Fruit fly (Drosophila melanogaster) whole organism, pupa: Measurements from ENCODE around the gene nullo.
A peak's percentile ranks its signal among the peaks of the same experiment; 100 is the strongest.

ENCODE experiments used
- CG10348 ChIP-seq: fragments of 200-800 bp; sonication (Bioruptor generic); IDR thresholded peaks from 2 replicates; pipeline ENCODE4 v1.3.6; 2022; ENCODE audit warnings: missing biosample characterization, missing genetic modification characterization
- CG12605 ChIP-seq: fragments of 200-800 bp; sonication (Bioruptor generic); IDR thresholded peaks from 2 replicates; pipeline ENCODE4 v1.3.6; 2022; ENCODE audit warnings: missing biosample characterization, missing genetic modification characterization
- CG13204 ChIP-seq: fragments of 200-800 bp; sonication (Bioruptor generic); optimal IDR thresholded peaks from 2 replicates; lab custom pipeline; 2018; ENCODE audit warnings: missing biosample characterization, mild to moderate bottlenecking, missing genetic modification characterization, moderate library complexity
- CG14655 ChIP-seq: fragments of 200-800 bp; sonication (Bioruptor generic); optimal IDR thresholded peaks from 3 replicates; lab custom pipeline; 2017; ENCODE audit warnings: mild to moderate bottlenecking, missing biosample characterization, missing genetic modification reagents, missing genetic modification characterization
- CG15710 ChIP-seq: fragments of 200-800 bp; sonication (Bioruptor generic); optimal IDR thresholded peaks from 2 replicates; lab custom pipeline; 2018; ENCODE audit warnings: missing biosample characterization, mild to moderate bottlenecking, missing genetic modification characterization, moderate library complexity
- CG17806 ChIP-seq: fragments of 200-800 bp; sonication (Bioruptor generic); optimal IDR thresholded peaks from 2 replicates; lab custom pipeline; 2018; ENCODE audit warnings: missing biosample characterization, mild to moderate bottlenecking, missing genetic modification characterization, moderate library complexity
- CG32121 ChIP-seq: fragments of 200-800 bp; sonication (Bioruptor generic); IDR thresholded peaks from 2 replicates; pipeline ENCODE4 v1.3.6; 2022; ENCODE audit warnings: missing biosample characterization, missing genetic modification characterization
- CG34367 ChIP-seq: fragments of 200-800 bp; sonication (Bioruptor generic); optimal IDR thresholded peaks from 2 replicates; lab custom pipeline; 2018; ENCODE audit warnings: missing biosample characterization, mild to moderate bottlenecking, missing genetic modification characterization
- CG4496 ChIP-seq: fragments of 200-800 bp; sonication (Bioruptor generic); IDR thresholded peaks from 3 replicates; pipeline ENCODE4 v1.3.6; 2022; ENCODE audit warnings: missing biosample characterization, missing genetic modification characterization
- CG8159 ChIP-seq: fragments of 200-800 bp; sonication (Bioruptor generic); optimal IDR thresholded peaks from 3 replicates; lab custom pipeline; 2018; ENCODE audit warnings: missing biosample characterization, mild to moderate bottlenecking, missing genetic modification characterization, moderate library complexity
- CG8301 ChIP-seq: fragments of 200-800 bp; sonication (Bioruptor generic); optimal IDR thresholded peaks from 2 replicates; lab custom pipeline; 2018; ENCODE audit warnings: missing biosample characterization, mild to moderate bottlenecking, missing genetic modification characterization
- CG9948 ChIP-seq: fragments of 200-800 bp; sonication (Bioruptor generic); optimal IDR thresholded peaks from 2 replicates; lab custom pipeline; 2018; ENCODE audit warnings: missing biosample characterization, mild to moderate bottlenecking, missing genetic modification characterization, moderate library complexity
- D1 ChIP-seq: fragments of 200-800 bp; sonication (Bioruptor generic); optimal IDR thresholded peaks from 2 replicates; lab custom pipeline; 2018; ENCODE audit warnings: missing biosample characterization, mild to moderate bottlenecking, missing genetic modification characterization, moderate library complexity
- EcR ChIP-seq: fragments of 200-800 bp; sonication (Bioruptor generic); optimal IDR thresholded peaks from 3 replicates; lab custom pipeline; 2019; ENCODE audit warnings: missing biosample characterization, missing genetic modification characterization, mild to moderate bottlenecking, moderate library complexity, missing genetic modification reagents
- Ets98B ChIP-seq: fragments of 200-800 bp; sonication (Bioruptor generic); IDR thresholded peaks from 2 replicates; pipeline ENCODE4 v1.3.6; 2022; ENCODE audit warnings: missing biosample characterization, missing genetic modification characterization
- Pif1A ChIP-seq: fragments of 200-800 bp; sonication (Bioruptor generic); optimal IDR thresholded peaks from 3 replicates; lab custom pipeline; 2016; ENCODE audit warnings: missing biosample characterization, missing genetic modification characterization
- Pif1B ChIP-seq: fragments of 200-800 bp; sonication (Bioruptor generic); optimal IDR thresholded peaks from 3 replicates; lab custom pipeline; 2016; ENCODE audit warnings: missing biosample characterization, missing genetic modification characterization
- Snoo ChIP-seq: fragments of 200-800 bp; sonication (Bioruptor generic); optimal IDR thresholded peaks from 3 replicates; lab custom pipeline; 2017; ENCODE audit warnings: missing biosample characterization, mild to moderate bottlenecking, missing genetic modification characterization, inconsistent platforms
- fd96Ca ChIP-seq: fragments of 200-800 bp; sonication (Bioruptor generic); IDR thresholded peaks from 3 replicates; pipeline ENCODE4 v1.3.6; 2022; ENCODE audit warnings: missing biosample characterization, missing genetic modification characterization
- gl ChIP-seq: fragments of 200-800 bp; sonication (Bioruptor generic); optimal IDR thresholded peaks from 2 replicates; lab custom pipeline; 2018; ENCODE audit warnings: missing biosample characterization, mild to moderate bottlenecking, missing genetic modification characterization
- rn ChIP-seq: fragments of 200-800 bp; sonication (Bioruptor generic); IDR thresholded peaks from 2 replicates; pipeline ENCODE4 v1.3.6; 2022; ENCODE audit warnings: missing biosample characterization, missing genetic modification characterization

nullo gene

DNA sequence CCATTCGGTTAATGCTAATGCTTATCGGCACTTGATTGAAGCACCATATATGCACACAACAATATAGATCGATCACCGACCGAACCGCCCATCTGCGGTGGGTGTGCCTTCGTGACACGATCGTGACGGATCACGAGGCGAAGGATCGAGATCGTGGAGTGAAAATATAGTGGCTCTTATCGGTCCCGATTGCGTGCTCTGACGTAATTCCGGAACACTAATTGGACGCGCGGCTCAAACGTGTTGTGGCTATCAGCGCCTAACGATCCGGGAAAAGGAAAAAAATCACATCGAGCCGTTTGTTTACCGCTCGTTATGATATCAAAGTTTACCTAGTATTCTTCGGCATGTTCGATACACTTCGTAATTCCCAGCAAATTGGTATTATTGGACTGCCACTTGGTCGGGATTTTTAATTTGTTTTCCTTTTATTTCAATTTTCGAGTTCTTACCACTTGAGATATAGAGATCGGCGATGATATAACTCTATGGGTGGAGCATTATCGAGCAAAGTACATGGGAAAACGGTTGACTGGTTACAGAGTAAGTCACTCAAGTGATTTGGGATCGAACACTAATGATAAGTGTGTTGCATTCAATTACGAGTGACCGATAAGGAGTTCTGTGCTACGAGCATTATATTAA, 24.1 kb downstream of the nullo start:
- TF ChIP-seq fd96Ca (no peak), CG10348 (GFP tag; lab: Robert Waterston, UW) (no peak), EcR (GFP tag; lab: Kevin White, UChicago) (no peak), CG13204 (GFP tag; lab: Kevin White, UChicago) (no peak), CG4496 (GFP tag; lab: Robert Waterston, UW) (no peak), rn (no peak), CG14655 (no peak), Snoo (tag; lab: Kevin White, UChicago) (no peak), Ets98B (GFP tag; lab: Robert Waterston, UW) (no peak), CG8301 (no peak), CG15710 (tag; lab: Kevin White, UChicago) (no peak), gl (tag; lab: Kevin White, UChicago) (no peak), CG8159 (tag; lab: Kevin White, UChicago) (no peak), Pif1B (GFP tag; lab: Kevin White, UChicago) (no peak), CG34367 (no peak), CG9948 (tag; lab: Kevin White, UChicago) (no peak), CG32121 (GFP tag; lab: Robert Waterston, UW) (no peak), Pif1A (GFP tag; lab: Kevin White, UChicago) (no peak), D1 (tag; lab: Kevin White, UChicago) (no peak)

DNA sequence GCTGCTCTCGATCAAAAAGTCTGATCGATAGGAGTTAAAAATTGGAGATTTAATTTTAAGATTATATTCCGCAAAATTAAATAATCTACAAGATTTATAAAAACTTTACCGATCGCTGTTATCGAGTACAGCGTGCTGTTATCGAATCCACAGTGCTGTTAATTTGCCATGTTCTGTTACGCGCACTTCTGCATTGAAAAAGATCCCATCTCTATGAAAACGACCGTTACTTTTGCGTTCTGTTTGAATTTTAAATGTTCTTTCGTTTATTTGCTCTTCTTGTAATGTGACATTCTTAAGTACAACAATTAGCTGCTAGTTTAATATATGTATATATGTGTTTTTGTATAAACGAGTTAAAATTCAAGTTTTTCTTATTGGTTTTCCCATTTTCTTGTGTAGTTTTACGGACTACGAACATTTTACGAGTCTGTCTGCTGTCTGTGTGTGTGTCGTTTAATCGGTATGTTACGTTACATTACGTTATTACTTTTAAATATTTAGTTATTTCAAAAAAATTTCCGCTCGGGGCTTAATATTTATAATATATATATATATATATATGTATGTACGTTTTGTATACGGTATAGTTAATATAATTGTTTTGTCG, 25.1 kb downstream of the nullo start:
- TF ChIP-seq Pif1A (GFP tag; lab: Kevin White, UChicago), result no peak
- no peak for TF ChIP-seq CG32121 (GFP tag; lab: Robert Waterston, UW)
- TF ChIP-seq CG8301, result no peak
- no peak for TF ChIP-seq CG34367
- TF ChIP-seq CG4496 (GFP tag; lab: Robert Waterston, UW), result no peak
- TF ChIP-seq CG8159 (tag; lab: Kevin White, UChicago), result no peak
- TF ChIP-seq Ets98B (GFP tag; lab: Robert Waterston, UW), result no peak
- TF ChIP-seq CG10348 (GFP tag; lab: Robert Waterston, UW), result no peak
- TF ChIP-seq D1 (tag; lab: Kevin White, UChicago), result no peak
- TF ChIP-seq CG14655, result no peak
- TF ChIP-seq Snoo (tag; lab: Kevin White, UChicago), result no peak
- TF ChIP-seq EcR (GFP tag; lab: Kevin White, UChicago), result no peak
- no peak for TF ChIP-seq CG17806 (tag; lab: Kevin White, UChicago)
- TF ChIP-seq Pif1B (GFP tag; lab: Kevin White, UChicago), result no peak
- TF ChIP-seq gl (tag; lab: Kevin White, UChicago), result no peak
- TF ChIP-seq CG12605, result no peak
- TF ChIP-seq CG15710 (tag; lab: Kevin White, UChicago), result no peak
- TF ChIP-seq rn, result no peak
- TF ChIP-seq CG13204 (GFP tag; lab: Kevin White, UChicago), result no peak
- TF ChIP-seq fd96Ca, result no peak

DNA sequence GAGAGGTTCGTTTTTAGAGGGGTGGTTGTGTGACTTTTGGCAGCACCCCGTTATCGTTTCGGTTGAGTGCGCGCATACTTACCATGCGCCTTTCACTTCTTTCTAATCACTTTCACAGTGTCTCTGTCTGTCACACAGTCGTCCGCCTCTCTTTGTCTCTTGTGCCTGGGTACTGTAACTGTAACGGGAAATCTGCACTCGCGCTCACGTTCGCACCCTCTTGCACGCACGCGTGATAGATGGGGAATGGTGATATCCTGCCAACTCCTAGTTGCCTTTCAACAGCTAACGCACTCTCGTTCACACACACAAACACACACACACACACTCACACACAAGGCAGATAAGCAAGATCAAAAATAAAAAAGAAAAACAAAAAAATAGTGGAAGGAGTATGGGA, 33.1 kb downstream of the nullo start:
- TF ChIP-seq Pif1B (GFP tag; lab: Kevin White, UChicago) (no peak), CG4496 (GFP tag; lab: Robert Waterston, UW) (no peak), gl (tag; lab: Kevin White, UChicago) (no peak), CG8301 (no peak), D1 (tag; lab: Kevin White, UChicago) (no peak), CG13204 (GFP tag; lab: Kevin White, UChicago) (no peak), Snoo (tag; lab: Kevin White, UChicago) (no peak), CG32121 (GFP tag; lab: Robert Waterston, UW) (no peak), rn (no peak), EcR (GFP tag; lab: Kevin White, UChicago) (no peak), Ets98B (GFP tag; lab: Robert Waterston, UW) (no peak), CG34367 (no peak), Pif1A (GFP tag; lab: Kevin White, UChicago) (no peak), CG10348 (GFP tag; lab: Robert Waterston, UW) (no peak), CG12605 (no peak), CG14655 (no peak), CG9948 (tag; lab: Kevin White, UChicago) (no peak), CG15710 (tag; lab: Kevin White, UChicago) (no peak), fd96Ca (no peak), CG8159 (tag; lab: Kevin White, UChicago) (no peak)

DNA sequence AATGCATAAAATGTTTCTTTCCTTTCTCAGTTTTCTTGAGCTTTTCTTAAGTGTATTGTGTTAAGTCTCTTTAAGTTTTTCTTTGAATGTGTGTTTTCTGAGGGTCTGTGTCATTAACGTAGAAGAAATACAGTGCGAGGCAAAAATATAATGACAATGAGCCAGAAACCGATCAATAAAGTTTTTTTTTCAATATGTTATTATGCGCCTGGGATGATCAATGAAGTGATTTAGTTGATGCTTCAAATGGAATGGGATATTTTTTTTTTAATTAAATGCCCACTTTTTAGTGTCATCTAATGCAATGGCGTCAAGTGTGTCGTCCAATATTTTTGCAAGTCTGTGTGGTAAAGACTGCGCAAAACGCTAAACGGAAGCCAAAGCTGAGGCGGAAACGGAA, 37.3 kb downstream of the nullo start:
- no peak for TF ChIP-seq EcR (GFP tag; lab: Kevin White, UChicago)
- no peak for TF ChIP-seq CG12605
- TF ChIP-seq CG13204 (GFP tag; lab: Kevin White, UChicago), result no peak
- no peak for TF ChIP-seq CG14655
- no peak for TF ChIP-seq rn
- TF ChIP-seq D1 (tag; lab: Kevin White, UChicago), result no peak
- no peak for TF ChIP-seq CG8159 (tag; lab: Kevin White, UChicago)
- no peak for TF ChIP-seq CG9948 (tag; lab: Kevin White, UChicago)
- TF ChIP-seq CG32121 (GFP tag; lab: Robert Waterston, UW), result peak; percentile 50; the same call in 1 of the 2 replicates
- no peak for TF ChIP-seq CG34367
- TF ChIP-seq CG10348 (GFP tag; lab: Robert Waterston, UW), result no peak
- TF ChIP-seq Snoo (tag; lab: Kevin White, UChicago), result no peak
- TF ChIP-seq CG15710 (tag; lab: Kevin White, UChicago), result no peak
- TF ChIP-seq fd96Ca, result no peak
- TF ChIP-seq CG8301, result peak; percentile 4
- no peak for TF ChIP-seq Ets98B (GFP tag; lab: Robert Waterston, UW)
- TF ChIP-seq CG17806 (tag; lab: Kevin White, UChicago), result peak; percentile 39
- no peak for TF ChIP-seq CG4496 (GFP tag; lab: Robert Waterston, UW)
- TF ChIP-seq Pif1B (GFP tag; lab: Kevin White, UChicago), result no peak
- no peak for TF ChIP-seq gl (tag; lab: Kevin White, UChicago)
- TF ChIP-seq Pif1A (GFP tag; lab: Kevin White, UChicago), result peak; percentile 48
